Fruit fly (Drosophila melanogaster) whole organism, embryonic: Measurements from ENCODE around the gene CtsF.

Experiments
- Adf1 ChIP-seq: fragments of 200-800 bp; sonication (Bioruptor generic); IDR thresholded peaks from 2 replicates; pipeline ENCODE4 v1.3.6; 2022; ENCODE audit warnings: missing biosample characterization, missing genetic modification characterization
- B-H2 ChIP-seq: fragments of 200-800 bp; sonication (Bioruptor generic); optimal IDR thresholded peaks from 2 replicates; lab custom pipeline; 2018; ENCODE audit warnings: missing biosample characterization, mild to moderate bottlenecking, missing genetic modification characterization
- CG10274 ChIP-seq: fragments of 200-800 bp; sonication (Bioruptor generic); optimal IDR thresholded peaks from 3 replicates; lab custom pipeline; 2017; ENCODE audit warnings: missing biosample characterization, mild to moderate bottlenecking, missing genetic modification characterization
- CG10565 ChIP-seq: fragments of 200-800 bp; sonication (Bioruptor generic); optimal IDR thresholded peaks from 3 replicates; lab custom pipeline; 2016; ENCODE audit warnings: missing biosample characterization, mild to moderate bottlenecking, missing genetic modification characterization
- CG12942 ChIP-seq: fragments of 200-800 bp; sonication (Bioruptor generic); optimal IDR thresholded peaks from 3 replicates; lab custom pipeline; 2016; ENCODE audit warnings: missing biosample characterization, missing genetic modification characterization
- CG14667 ChIP-seq: fragments of 200-800 bp; sonication (Bioruptor generic); IDR thresholded peaks from 2 replicates; pipeline ENCODE4 v1.3.6; 2022; ENCODE audit warnings: missing biosample characterization, missing genetic modification characterization
- CG14860 ChIP-seq: fragments of 200-800 bp; sonication (Bioruptor generic); IDR thresholded peaks from 3 replicates; pipeline ENCODE4 v1.3.6; 2022; ENCODE audit warnings: missing biosample characterization, missing genetic modification characterization; ENCODE audit not compliant: partially characterized antibody
- CG18262 ChIP-seq: fragments of 200-800 bp; optimal IDR thresholded peaks from 3 replicates; lab custom pipeline; 2019; ENCODE audit warnings: missing biosample characterization, mild to moderate bottlenecking, missing genetic modification characterization, moderate library complexity
- CG18476 ChIP-seq: fragments of 200-800 bp; sonication (Bioruptor generic); optimal IDR thresholded peaks from 2 replicates; lab custom pipeline; 2016; ENCODE audit warnings: missing biosample characterization, mild to moderate bottlenecking, missing genetic modification characterization
- CG18599 ChIP-seq: fragments of 200-800 bp; sonication (Bioruptor generic); optimal IDR thresholded peaks from 3 replicates; lab custom pipeline; 2017; ENCODE audit warnings: missing biosample characterization, missing genetic modification characterization, mild to moderate bottlenecking, moderate library complexity, missing genetic modification reagents
- CG32532 ChIP-seq: fragments of 200-800 bp; sonication (Bioruptor generic); IDR thresholded peaks from 2 replicates; pipeline ENCODE4 v1.3.6; 2022; ENCODE audit warnings: missing biosample characterization, missing genetic modification characterization
- CG34422 ChIP-seq: fragments of 200-800 bp; sonication (Bioruptor generic); IDR thresholded peaks from 3 replicates; pipeline ENCODE4 v1.3.6; 2022; ENCODE audit warnings: missing biosample characterization, missing genetic modification characterization
- CG3726 ChIP-seq: fragments of 200-800 bp; sonication (Bioruptor generic); IDR thresholded peaks from 3 replicates; pipeline ENCODE4, ENCODE4 v1.3.6; 2022; ENCODE audit warnings: missing biosample characterization, missing genetic modification characterization
- CG3838 ChIP-seq: fragments of 200-800 bp; sonication (Bioruptor generic); optimal IDR thresholded peaks from 3 replicates; lab custom pipeline; 2016; ENCODE audit warnings: missing biosample characterization, missing genetic modification characterization
- CG6654 ChIP-seq: fragments of 200-800 bp; sonication (Bioruptor generic); optimal IDR thresholded peaks from 2 replicates; lab custom pipeline; 2017; ENCODE audit warnings: missing biosample characterization, mild to moderate bottlenecking, missing genetic modification characterization
- CG6689 ChIP-seq: fragments of 200-800 bp; sonication (Bioruptor generic); IDR thresholded peaks from 2 replicates; pipeline ENCODE4 v1.3.6; 2022; ENCODE audit warnings: missing biosample characterization, missing genetic modification characterization
- CG7271 ChIP-seq: fragments of 200-800 bp; sonication (Bioruptor generic); optimal IDR thresholded peaks from 2 replicates; lab custom pipeline; 2018; ENCODE audit warnings: missing biosample characterization, mild to moderate bottlenecking, missing genetic modification characterization, moderate library complexity
- CG7372 ChIP-seq: fragments of 200-800 bp; sonication (Bioruptor generic); IDR thresholded peaks from 2 replicates; pipeline ENCODE4 v1.3.6; 2022; ENCODE audit warnings: missing biosample characterization, missing genetic modification characterization
- CG7556 ChIP-seq: fragments of 200-800 bp; sonication (Bioruptor generic); optimal IDR thresholded peaks from 2 replicates; lab custom pipeline; 2017; ENCODE audit warnings: missing biosample characterization, mild to moderate bottlenecking, missing genetic modification characterization
- CG8281 ChIP-seq: fragments of 200-800 bp; sonication (Bioruptor generic); optimal IDR thresholded peaks from 2 replicates; lab custom pipeline; 2018; ENCODE audit warnings: missing biosample characterization, mild to moderate bottlenecking, missing genetic modification characterization, moderate library complexity
- CHES-1-like ChIP-seq: fragments of 200-800 bp; sonication (Bioruptor generic); optimal IDR thresholded peaks from 2 replicates; lab custom pipeline; 2016; ENCODE audit warnings: missing biosample characterization, missing genetic modification characterization
- Dbx ChIP-seq: fragments of 200-800 bp; sonication (Bioruptor generic); IDR thresholded peaks from 3 replicates; pipeline ENCODE4 v1.3.6; 2022; ENCODE audit warnings: missing biosample characterization, missing genetic modification characterization
- HHEX ChIP-seq: fragments of 200-800 bp; sonication (Bioruptor generic); optimal IDR thresholded peaks from 3 replicates; lab custom pipeline; 2017; ENCODE audit warnings: missing biosample characterization, mild to moderate bottlenecking, missing genetic modification characterization, missing genetic modification reagents
- Hsf ChIP-seq: fragments of 200-800 bp; sonication (Bioruptor generic); optimal IDR thresholded peaks from 3 replicates; lab custom pipeline; 2016; ENCODE audit warnings: missing biosample characterization, missing genetic modification characterization
- Ravus ChIP-seq: fragments of 200-800 bp; sonication (Bioruptor generic); IDR thresholded peaks from 2 replicates; pipeline ENCODE4 v1.3.6; 2022; ENCODE audit warnings: missing biosample characterization, missing genetic modification characterization
- Vsx1 ChIP-seq: fragments of 200-800 bp; sonication (Bioruptor generic); optimal IDR thresholded peaks from 2 replicates; lab custom pipeline; 2017; ENCODE audit warnings: missing biosample characterization, mild to moderate bottlenecking, missing genetic modification characterization, missing genetic modification reagents
- Xbp1 ChIP-seq: fragments of 200-800 bp; sonication (Bioruptor generic); optimal IDR thresholded peaks from 3 replicates; lab custom pipeline; 2016; ENCODE audit warnings: missing biosample characterization, mild to moderate bottlenecking, missing genetic modification characterization
- YL-1 ChIP-seq: fragments of 200-800 bp; sonication (Bioruptor generic); optimal IDR thresholded peaks from 3 replicates; lab custom pipeline; 2017; ENCODE audit warnings: missing biosample characterization, mild to moderate bottlenecking, missing genetic modification characterization
- amos ChIP-seq: fragments of 200-800 bp; sonication (Bioruptor generic); IDR thresholded peaks from 2 replicates; pipeline ENCODE4 v1.3.6; 2022; ENCODE audit warnings: missing biosample characterization, missing genetic modification characterization; ENCODE audit not compliant: partially characterized antibody
- ash1 ChIP-seq: fragments of 200-800 bp; sonication (Bioruptor generic); optimal IDR thresholded peaks from 2 replicates; lab custom pipeline; 2018; ENCODE audit warnings: missing biosample characterization, mild to moderate bottlenecking, missing genetic modification characterization
- bab2 ChIP-seq: fragments of 200-800 bp; sonication (Bioruptor generic); optimal IDR thresholded peaks from 2 replicates; lab custom pipeline; 2016; ENCODE audit warnings: missing biosample characterization, missing genetic modification characterization
- bigmax ChIP-seq: fragments of 200-800 bp; sonication (Bioruptor generic); optimal IDR thresholded peaks from 2 replicates; lab custom pipeline; 2018; ENCODE audit warnings: missing biosample characterization, mild to moderate bottlenecking, missing genetic modification characterization
- caup ChIP-seq: fragments of 200-800 bp; sonication (Bioruptor generic); optimal IDR thresholded peaks from 3 replicates; lab custom pipeline; 2017; ENCODE audit warnings: missing biosample characterization, mild to moderate bottlenecking, missing genetic modification characterization, moderate library complexity; ENCODE audit not compliant: severe bottlenecking
- cwo ChIP-seq: fragments of 200-800 bp; sonication (Bioruptor generic); optimal IDR thresholded peaks from 3 replicates; lab custom pipeline; 2017; ENCODE audit warnings: missing biosample characterization, missing genetic modification characterization, mild to moderate bottlenecking, moderate library complexity, missing genetic modification reagents
- dan ChIP-seq: fragments of 200-800 bp; sonication (Bioruptor generic); IDR thresholded peaks from 2 replicates; pipeline ENCODE4 v1.3.6; 2022; ENCODE audit warnings: missing biosample characterization, missing genetic modification characterization
- dysf ChIP-seq: fragments of 200-800 bp; sonication (Bioruptor generic); IDR thresholded peaks from 3 replicates; pipeline ENCODE4 v1.3.6; 2022; ENCODE audit warnings: missing biosample characterization, missing genetic modification characterization
- ems ChIP-seq: fragments of 200-800 bp; sonication (Bioruptor generic); optimal IDR thresholded peaks from 3 replicates; lab custom pipeline; 2016; ENCODE audit warnings: missing biosample characterization, missing genetic modification characterization
- fd3F ChIP-seq: fragments of 200-800 bp; sonication (Bioruptor generic); optimal IDR thresholded peaks from 2 replicates; lab custom pipeline; 2018; ENCODE audit warnings: missing biosample characterization, mild to moderate bottlenecking, missing genetic modification characterization, moderate library complexity
- gfzf ChIP-seq: fragments of 200-800 bp; sonication (Bioruptor generic); optimal IDR thresholded peaks from 2 replicates; lab custom pipeline; 2016; ENCODE audit warnings: missing biosample characterization, mild to moderate bottlenecking, missing genetic modification characterization, moderate library complexity
- gro ChIP-seq: fragments of 200-800 bp; sonication (Bioruptor generic); optimal IDR thresholded peaks from 2 replicates; lab custom pipeline; 2016; ENCODE audit warnings: missing biosample characterization, missing genetic modification characterization
- h ChIP-seq: fragments of >200 bp; optimal IDR thresholded peaks from 2 replicates; lab custom pipeline; 2017
- her ChIP-seq: fragments of 200-800 bp; sonication (Bioruptor generic); optimal IDR thresholded peaks from 2 replicates; lab custom pipeline; 2016; ENCODE audit warnings: missing biosample characterization, missing genetic modification characterization
- hkb ChIP-seq, 2 experiments: fragments of 200-800 bp in 1 of 2; fragments of >200 bp in 1 of 2; sonication (Bioruptor generic) in 1 of 2; IDR thresholded peaks in 1 of 2; optimal IDR thresholded peaks in 1 of 2; 2 replicates each; pipeline versions ENCODE4 v1.3.6 to Lab custom; 2017 to 2022; ENCODE audit warnings: missing biosample characterization in 1 of 2, missing genetic modification characterization in 1 of 2
- psq ChIP-seq: fragments of 200-800 bp; sonication (Bioruptor generic); optimal IDR thresholded peaks from 2 replicates; lab custom pipeline; 2017; ENCODE audit warnings: missing biosample characterization, missing genetic modification characterization
- run ChIP-seq: fragments of 200-800 bp; sonication (Bioruptor generic); optimal IDR thresholded peaks from 3 replicates; lab custom pipeline; 2018; ENCODE audit warnings: missing biosample characterization, mild to moderate bottlenecking, missing genetic modification characterization
- sna ChIP-seq: fragments of 200-800 bp; sonication (Bioruptor generic); IDR thresholded peaks from 2 replicates; pipeline ENCODE4 v1.3.6; 2022; ENCODE audit warnings: missing biosample characterization, missing genetic modification characterization; ENCODE audit not compliant: partially characterized antibody
- sr ChIP-seq: fragments of 200-800 bp; sonication (Bioruptor generic); IDR thresholded peaks from 3 replicates; pipeline ENCODE4 v1.3.6; 2022; ENCODE audit warnings: missing biosample characterization, missing genetic modification characterization
- ttk ChIP-seq: fragments of 200-800 bp; sonication (Bioruptor generic); IDR thresholded peaks from 2 replicates; pipeline ENCODE4 v2.1.2; 2022; ENCODE audit warnings: missing biosample characterization, missing genetic modification characterization
- yki ChIP-seq: fragments of >200 bp; optimal IDR thresholded peaks from 3 replicates; lab custom pipeline; 2018

The CtsF gene

DNA sequence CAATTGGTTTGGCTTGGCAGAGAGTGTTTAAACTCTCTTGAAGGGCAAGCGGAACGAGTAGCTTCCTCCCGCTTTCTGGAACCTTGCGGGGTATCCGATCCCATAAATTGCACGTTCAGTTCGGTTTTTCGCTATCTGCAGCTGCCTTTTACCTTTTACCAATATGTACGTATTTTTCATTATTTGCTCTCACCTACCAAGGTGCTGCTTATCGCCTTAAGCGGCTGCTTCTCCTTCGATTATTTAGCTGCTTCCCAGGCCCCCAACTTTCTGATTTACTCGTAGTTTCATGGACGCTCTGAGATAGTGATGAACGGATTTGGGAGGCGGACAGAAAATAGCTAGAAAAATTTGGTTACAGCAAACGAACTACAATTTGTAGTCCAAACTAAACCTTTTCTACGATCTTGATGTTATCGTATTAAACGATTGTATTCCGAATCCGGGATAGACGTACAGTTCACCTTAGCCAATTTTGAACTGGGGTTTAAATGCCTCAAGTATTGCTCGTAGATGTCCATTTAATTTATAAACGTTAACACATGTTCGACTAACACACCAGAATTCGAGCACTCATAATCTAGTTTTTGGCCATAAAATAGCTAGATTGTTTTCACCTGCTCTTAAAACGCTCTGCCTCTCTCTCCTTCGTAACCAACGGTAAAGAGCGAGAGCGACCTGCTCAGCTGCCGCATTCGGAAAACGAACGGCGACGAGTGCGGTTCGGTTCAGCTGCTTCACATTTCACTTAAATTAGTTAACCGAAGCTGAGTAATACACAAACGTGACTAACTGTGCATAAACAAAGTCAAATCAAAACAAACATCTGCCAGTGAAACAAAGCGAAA lies 12.9 kb upstream of the CtsF start (continued):
- TF ChIP-seq CG14860, result no peak
- no peak for TF ChIP-seq CG10565 (GFP tag; lab: Kevin White, UChicago)
- peak; percentile 33; the same call in 1 of the 2 replicates for TF ChIP-seq CG32532
- no peak for TF ChIP-seq gfzf (GFP tag; lab: Kevin White, UChicago)
- TF ChIP-seq cwo, result peak; percentile 61
- no peak for TF ChIP-seq sr (GFP tag; lab: Robert Waterston, UW)
- TF ChIP-seq ttk (GFP tag; lab: Robert Waterston, UW), result no peak
- peak; percentile 29 for TF ChIP-seq HHEX (GFP tag; lab: Kevin White, UChicago)
- no peak for TF ChIP-seq CG3726 (GFP tag; lab: Robert Waterston, UW)
- TF ChIP-seq ash1, result no peak
- TF ChIP-seq her (GFP tag; lab: Kevin White, UChicago), result peak; percentile 37
- no peak for TF ChIP-seq run (tag; lab: Kevin White, UChicago)
- TF ChIP-seq Dbx (GFP tag; lab: Robert Waterston, UW), result no peak
- no peak for TF ChIP-seq dan (GFP tag; lab: Robert Waterston, UW)
- TF ChIP-seq Vsx1 (GFP tag; lab: Kevin White, UChicago), result peak; percentile 38
- TF ChIP-seq B-H2 (GFP tag; lab: Kevin White, UChicago), result peak; percentile 18
- TF ChIP-seq dysf (GFP tag; lab: Robert Waterston, UW), result no peak
- TF ChIP-seq CG14667, result no peak
- TF ChIP-seq bab2 (GFP tag; lab: Kevin White, UChicago), result no peak
- TF ChIP-seq CG7271 (tag; lab: Kevin White, UChicago), result no peak
- no peak for TF ChIP-seq CG8281
- no peak for TF ChIP-seq h (lab: Kevin White, UChicago)
- no peak for TF ChIP-seq YL-1 (GFP tag; lab: Kevin White, UChicago)
- TF ChIP-seq amos (GFP tag; lab: Robert Waterston, UW), result no peak; the same call in 1 of the 2 replicates
- peak; percentile 35 for TF ChIP-seq yki (lab: Kevin White, UChicago)
- TF ChIP-seq CG12942 (GFP tag; lab: Kevin White, UChicago), result no peak
- TF ChIP-seq CG34422 (GFP tag; lab: Robert Waterston, UW), result no peak
- no peak; the same call in 1 of the 2 replicates for TF ChIP-seq sna
- no peak for TF ChIP-seq CG3838 (GFP tag; lab: Kevin White, UChicago)
- TF ChIP-seq CG7556 (GFP tag; lab: Kevin White, UChicago), result peak; percentile 73
- TF ChIP-seq CG7372, result no peak
- peak; percentile 66 for TF ChIP-seq CG18599 (GFP tag; lab: Kevin White, UChicago)
- TF ChIP-seq CG6689 (GFP tag; lab: Robert Waterston, UW), result no peak; the same call in 1 of the 2 replicates
- no peak for TF ChIP-seq Ravus
- TF ChIP-seq Hsf (GFP tag; lab: Kevin White, UChicago), result no peak
- TF ChIP-seq CG18476 (GFP tag; lab: Kevin White, UChicago), result no peak
- no peak for TF ChIP-seq Xbp1
- peak; percentile 13 for TF ChIP-seq fd3F
- TF ChIP-seq CG6654 (GFP tag; lab: Kevin White, UChicago), result no peak
- no peak; the same call in 1 of the 2 replicates for TF ChIP-seq Adf1 (GFP tag; lab: Robert Waterston, UW)
- peak; percentile 47 for TF ChIP-seq CG18262 (tag; lab: Kevin White, UChicago)
- TF ChIP-seq CG10274 (GFP tag; lab: Kevin White, UChicago), result peak; percentile 25
- TF ChIP-seq ems (GFP tag; lab: Kevin White, UChicago), result no peak
- TF ChIP-seq gro (GFP tag; lab: Kevin White, UChicago), result peak; percentile 46
- no peak for TF ChIP-seq psq (GFP tag; lab: Kevin White, UChicago)
- peak; percentile 50 for TF ChIP-seq hkb (optimal IDR thresholded peaks at IDR 0.05; lab: Kevin White, UChicago)
- TF ChIP-seq hkb (GFP tag; IDR thresholded peaks at IDR 0.05; lab: Robert Waterston, UW), result 0 out of 2 replicates have a peak, but pooled peaks have one; percentile 11
- peak; percentile 31 for TF ChIP-seq CHES-1-like (GFP tag; lab: Kevin White, UChicago)
- TF ChIP-seq caup (GFP tag; lab: Kevin White, UChicago), result no peak
- TF ChIP-seq bigmax, result no peak
